Worm (Caenorhabditis elegans): ENCODE measurements around the gene R05D3.8.

DNA sequence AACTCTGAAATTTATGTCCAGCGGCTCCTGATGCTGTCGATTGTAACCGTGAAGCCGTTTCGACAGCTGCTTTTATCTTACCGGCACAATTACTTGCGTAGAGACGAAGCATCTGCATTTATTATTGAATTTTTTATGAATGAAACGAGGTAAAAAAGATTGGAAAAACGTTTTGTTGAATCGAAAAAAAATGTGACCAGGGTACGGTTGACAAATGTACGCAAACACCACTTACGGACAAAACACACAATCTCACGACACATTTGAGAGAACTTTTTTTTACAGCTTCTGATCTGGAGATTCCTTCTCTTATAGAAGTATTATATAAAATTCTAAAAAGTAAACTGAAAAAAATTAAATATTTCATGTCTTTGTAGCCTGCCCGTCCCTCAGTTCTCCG, 26.3 kb downstream of the R05D3.8 start, which contains the start of the genes mrps-18A and ZC262.2:
- TF ChIP-seq hlh-8 (tag; optimal IDR thresholded peaks at IDR 0.05) = no peak
- no peak for TF ChIP-seq elt-2 (tag; optimal IDR thresholded peaks at IDR 0.05)
- no peak for TF ChIP-seq ceh-9 (tag; optimal IDR thresholded peaks at IDR 0.05)
- no peak for TF ChIP-seq pha-4 (tag; optimal IDR thresholded peaks at IDR 0.05)
- no peak for TF ChIP-seq F13H6.1 (tag; optimal IDR thresholded peaks at IDR 0.05)
- no peak for TF ChIP-seq gmeb-2 (tag; optimal IDR thresholded peaks at IDR 0.05)
- no peak for TF ChIP-seq fax-1 (tag; optimal IDR thresholded peaks at IDR 0.05)
- no peak for TF ChIP-seq ceh-34 (tag; optimal IDR thresholded peaks at IDR 0.05)
- TF ChIP-seq unc-86 (tag; optimal IDR thresholded peaks at IDR 0.05) = no peak
- TF ChIP-seq lin-11 (tag; optimal IDR thresholded peaks at IDR 0.05) = no peak
- TF ChIP-seq ceh-45 (GFP tag; IDR thresholded peaks at IDR 0.05) = no peak
- TF ChIP-seq ceh-18 (tag; optimal IDR thresholded peaks at IDR 0.05) = no peak
- no peak for TF ChIP-seq pat-9 (tag; optimal IDR thresholded peaks at IDR 0.05)
